Fruit fly (Drosophila melanogaster) whole organism, embryonic: ENCODE measurements around the gene CNPYb.

Source experiments
- ATbp ChIP-seq: fragments of 200-800 bp; sonication (Bioruptor generic); optimal IDR thresholded peaks from 2 replicates; lab custom pipeline; 2017; ENCODE audit warnings: missing biosample characterization, mild to moderate bottlenecking, missing genetic modification characterization, missing genetic modification reagents
- Atf3 ChIP-seq: fragments of 200-800 bp; sonication (Bioruptor generic); optimal IDR thresholded peaks from 3 replicates; lab custom pipeline; 2016; ENCODE audit warnings: missing biosample characterization, missing genetic modification characterization
- CG10209 ChIP-seq: fragments of 200-800 bp; sonication (Bioruptor generic); optimal IDR thresholded peaks from 3 replicates; lab custom pipeline; 2017; ENCODE audit warnings: missing biosample characterization, mild to moderate bottlenecking, missing genetic modification characterization, missing genetic modification reagents
- CG11504 ChIP-seq: fragments of 200-800 bp; sonication (Bioruptor generic); optimal IDR thresholded peaks from 3 replicates; lab custom pipeline; 2019; ENCODE audit warnings: missing biosample characterization, mild to moderate bottlenecking, missing genetic modification characterization, moderate library complexity
- CG11560 ChIP-seq: fragments of 200-800 bp; sonication (Bioruptor generic); IDR thresholded peaks from 3 replicates; pipeline ENCODE4 v1.3.6; 2022; ENCODE audit warnings: missing biosample characterization, missing genetic modification characterization
- CG12155 ChIP-seq: fragments of 200-800 bp; sonication (Bioruptor generic); optimal IDR thresholded peaks from 3 replicates; lab custom pipeline; 2016; ENCODE audit warnings: missing biosample characterization, missing genetic modification characterization
- CG13775 ChIP-seq: fragments of 200-800 bp; sonication (Bioruptor generic); optimal IDR thresholded peaks from 3 replicates; lab custom pipeline; 2017; ENCODE audit warnings: missing biosample characterization, mild to moderate bottlenecking, missing genetic modification characterization
- CG1529 ChIP-seq: fragments of 200-800 bp; sonication (Bioruptor generic); optimal IDR thresholded peaks from 3 replicates; lab custom pipeline; 2018; ENCODE audit warnings: missing biosample characterization, missing genetic modification characterization
- CG15514 ChIP-seq: fragments of 200-800 bp; sonication (Bioruptor generic); optimal IDR thresholded peaks from 3 replicates; lab custom pipeline; 2017; ENCODE audit warnings: missing biosample characterization, missing genetic modification characterization, mild to moderate bottlenecking, moderate library complexity, missing genetic modification reagents
- CG17829 ChIP-seq: fragments of 200-800 bp; optimal IDR thresholded peaks from 2 replicates; lab custom pipeline; 2019; ENCODE audit warnings: missing biosample characterization, mild to moderate bottlenecking, missing genetic modification characterization, moderate library complexity
- CG18619 ChIP-seq: fragments of 200-800 bp; sonication (Bioruptor generic); optimal IDR thresholded peaks from 3 replicates; lab custom pipeline; 2017; ENCODE audit warnings: missing biosample characterization, mild to moderate bottlenecking, missing genetic modification characterization
- CG31365 ChIP-seq: fragments of 200-800 bp; sonication (Bioruptor generic); optimal IDR thresholded peaks from 2 replicates; lab custom pipeline; 2018; ENCODE audit warnings: missing biosample characterization, mild to moderate bottlenecking, missing genetic modification characterization
- CG32772 ChIP-seq: fragments of 200-800 bp; sonication (Bioruptor generic); IDR thresholded peaks from 2 replicates; pipeline ENCODE4 v1.3.6; 2022; ENCODE audit warnings: missing biosample characterization, missing genetic modification characterization
- CG4360 ChIP-seq: fragments of 200-800 bp; sonication (Bioruptor generic); IDR thresholded peaks from 2 replicates; pipeline ENCODE4 v1.3.6; 2022; ENCODE audit warnings: missing biosample characterization, missing genetic modification characterization
- CG4854 ChIP-seq: fragments of 200-800 bp; sonication (Bioruptor generic); optimal IDR thresholded peaks from 2 replicates; lab custom pipeline; 2016; ENCODE audit warnings: missing biosample characterization, missing genetic modification characterization, inconsistent platforms
- CG6272 ChIP-seq: fragments of 200-800 bp; sonication (Bioruptor generic); IDR thresholded peaks from 2 replicates; pipeline ENCODE4 v1.3.6; 2022; ENCODE audit warnings: missing biosample characterization, missing genetic modification characterization
- CG6854 ChIP-seq: fragments of 200-800 bp; sonication (Bioruptor generic); optimal IDR thresholded peaks from 3 replicates; lab custom pipeline; 2017; ENCODE audit warnings: missing biosample characterization, mild to moderate bottlenecking, missing genetic modification characterization
- CG7372 ChIP-seq: fragments of 200-800 bp; sonication (Bioruptor generic); IDR thresholded peaks from 2 replicates; pipeline ENCODE4 v1.3.6; 2022; ENCODE audit warnings: missing biosample characterization, missing genetic modification characterization
- CG9797 ChIP-seq: fragments of 200-800 bp; sonication (Bioruptor generic); optimal IDR thresholded peaks from 3 replicates; lab custom pipeline; 2018; ENCODE audit warnings: missing biosample characterization, mild to moderate bottlenecking, missing genetic modification characterization
- Drgx ChIP-seq: fragments of 200-800 bp; sonication (Bioruptor generic); IDR thresholded peaks from 2 replicates; pipeline ENCODE4 v1.3.6; 2022; ENCODE audit warnings: missing biosample characterization, missing genetic modification characterization
- Eip74EF ChIP-seq, 2 experiments: fragments of 200-800 bp in 1 of 2; fragments of >200 bp in 1 of 2; sonication (Bioruptor generic) in 1 of 2; optimal IDR thresholded peaks; 2 replicates each; lab custom pipeline; 2017 to 2019; ENCODE audit warnings: missing biosample characterization in 2 of 2, missing genetic modification characterization in 2 of 2, mild to moderate bottlenecking in 1 of 2, moderate library complexity in 1 of 2
- Fer1 ChIP-seq: fragments of 200-800 bp; sonication (Bioruptor generic); optimal IDR thresholded peaks from 2 replicates; lab custom pipeline; 2017; ENCODE audit warnings: missing biosample characterization, mild to moderate bottlenecking, missing genetic modification characterization
- Hmr ChIP-seq: fragments of 200-800 bp; sonication (Bioruptor generic); optimal IDR thresholded peaks from 3 replicates; lab custom pipeline; 2017; ENCODE audit warnings: mild to moderate bottlenecking, missing biosample characterization, missing genetic modification reagents, missing genetic modification characterization
- Hmx ChIP-seq: fragments of 200-800 bp; sonication (Bioruptor generic); optimal IDR thresholded peaks from 2 replicates; lab custom pipeline; 2016; ENCODE audit warnings: missing biosample characterization, missing genetic modification characterization
- Lim3 ChIP-seq: fragments of 200-800 bp; sonication (Bioruptor generic); IDR thresholded peaks from 2 replicates; pipeline ENCODE4 v1.3.6; 2022; ENCODE audit warnings: missing biosample characterization, missing genetic modification characterization
- Med ChIP-seq: fragments of 200-800 bp; sonication (Bioruptor generic); peaks from one replicate; lab custom pipeline; 2016; ENCODE audit warnings: missing biosample characterization, missing genetic modification characterization, mild to moderate bottlenecking, inconsistent platforms, moderate library complexity
- Mrtf ChIP-seq: fragments of 200-800 bp; sonication (Bioruptor generic); IDR thresholded peaks from 3 replicates; pipeline ENCODE4 v1.3.6; 2022; ENCODE audit warnings: missing biosample characterization, missing genetic modification characterization
- Myb ChIP-seq: fragments of 200-800 bp; sonication (Bioruptor generic); optimal IDR thresholded peaks from 2 replicates; lab custom pipeline; 2016; ENCODE audit warnings: missing biosample characterization, missing genetic modification characterization
- Nf-YC ChIP-seq: fragments of 200-800 bp; optimal IDR thresholded peaks from 3 replicates; lab custom pipeline; 2019; ENCODE audit warnings: missing biosample characterization, mild to moderate bottlenecking, missing genetic modification characterization, moderate library complexity
- Oaz ChIP-seq: fragments of 200-800 bp; sonication (Bioruptor generic); IDR thresholded peaks from 2 replicates; pipeline ENCODE4 v1.3.6; 2022; ENCODE audit warnings: missing biosample characterization, missing genetic modification characterization
- Oli ChIP-seq: fragments of 200-800 bp; sonication (Bioruptor generic); optimal IDR thresholded peaks from 2 replicates; lab custom pipeline; 2018; ENCODE audit warnings: missing biosample characterization, mild to moderate bottlenecking, missing genetic modification characterization, moderate library complexity
- Pdp1 ChIP-seq, 2 experiments: fragments of 200-800 bp; sonication (Bioruptor generic); optimal IDR thresholded peaks; 3 replicates each; lab custom pipeline; 2016; ENCODE audit warnings: missing biosample characterization in 2 of 2, missing genetic modification characterization in 2 of 2, mild to moderate bottlenecking in 1 of 2, moderate library complexity in 1 of 2
- Sin3A ChIP-seq: fragments of >200 bp; optimal IDR thresholded peaks from 2 replicates; lab custom pipeline; 2018
- Taf1 ChIP-seq: fragments of 200-800 bp; sonication (Bioruptor generic); IDR thresholded peaks from 2 replicates; pipeline ENCODE4 v1.3.6; 2022; ENCODE audit warnings: missing biosample characterization, missing genetic modification characterization
- Xbp1 ChIP-seq: fragments of 200-800 bp; sonication (Bioruptor generic); optimal IDR thresholded peaks from 3 replicates; lab custom pipeline; 2016; ENCODE audit warnings: missing biosample characterization, mild to moderate bottlenecking, missing genetic modification characterization
- br ChIP-seq: fragments of >200 bp; optimal IDR thresholded peaks from 2 replicates; lab custom pipeline; 2017
- btn ChIP-seq: fragments of 200-800 bp; sonication (Bioruptor generic); optimal IDR thresholded peaks from 2 replicates; lab custom pipeline; 2016; ENCODE audit warnings: missing biosample characterization, missing genetic modification characterization
- corto ChIP-seq: fragments of 200-800 bp; sonication (Bioruptor generic); optimal IDR thresholded peaks from 2 replicates; lab custom pipeline; 2016; ENCODE audit warnings: missing biosample characterization, mild to moderate bottlenecking, missing genetic modification characterization, moderate library complexity
- crc ChIP-seq: fragments of 200-800 bp; sonication (Bioruptor generic); optimal IDR thresholded peaks from 2 replicates; lab custom pipeline; 2016; ENCODE audit warnings: missing biosample characterization, missing genetic modification characterization
- gem ChIP-seq: fragments of 200-800 bp; sonication (Bioruptor generic); optimal IDR thresholded peaks from 2 replicates; lab custom pipeline; 2019; ENCODE audit warnings: missing biosample characterization, mild to moderate bottlenecking, missing genetic modification characterization, moderate library complexity
- gro ChIP-seq: fragments of 200-800 bp; sonication (Bioruptor generic); optimal IDR thresholded peaks from 2 replicates; lab custom pipeline; 2016; ENCODE audit warnings: missing biosample characterization, missing genetic modification characterization
- nmo ChIP-seq: fragments of 200-800 bp; sonication (Bioruptor generic); optimal IDR thresholded peaks from 2 replicates; lab custom pipeline; 2018; ENCODE audit warnings: missing biosample characterization, mild to moderate bottlenecking, missing genetic modification characterization, moderate library complexity
- nom ChIP-seq: fragments of 200-800 bp; sonication (Bioruptor generic); optimal IDR thresholded peaks from 2 replicates; lab custom pipeline; 2017; ENCODE audit warnings: missing biosample characterization, missing genetic modification characterization, mild to moderate bottlenecking, moderate library complexity, missing genetic modification reagents
- odd ChIP-seq: fragments of 200-800 bp; sonication (Bioruptor generic); optimal IDR thresholded peaks from 2 replicates; lab custom pipeline; 2017; ENCODE audit warnings: missing biosample characterization, mild to moderate bottlenecking, missing genetic modification characterization
- pros ChIP-seq: fragments of 200-800 bp; sonication (Bioruptor generic); optimal IDR thresholded peaks from 3 replicates; lab custom pipeline; 2019; ENCODE audit warnings: missing biosample characterization, mild to moderate bottlenecking, missing genetic modification characterization, moderate library complexity
- ro ChIP-seq: fragments of 200-800 bp; sonication (Bioruptor generic); IDR thresholded peaks from 2 replicates; pipeline ENCODE4 v1.3.6; 2022; ENCODE audit warnings: missing biosample characterization, missing genetic modification characterization
- sim ChIP-seq: fragments of 200-800 bp; sonication (Bioruptor generic); IDR thresholded peaks from 2 replicates; pipeline ENCODE4 v1.3.6; 2022; ENCODE audit warnings: missing biosample characterization, missing genetic modification characterization
- slbo ChIP-seq: fragments of 200-800 bp; sonication (Bioruptor generic); IDR thresholded peaks from 2 replicates; pipeline ENCODE4 v1.3.6; 2022; ENCODE audit warnings: missing biosample characterization, missing genetic modification characterization
- sna ChIP-seq: fragments of 200-800 bp; sonication (Bioruptor generic); IDR thresholded peaks from 2 replicates; pipeline ENCODE4 v1.3.6; 2022; ENCODE audit warnings: missing biosample characterization, missing genetic modification characterization; ENCODE audit not compliant: partially characterized antibody
- ssp ChIP-seq: fragments of 200-800 bp; sonication (Bioruptor generic); IDR thresholded peaks from 2 replicates; pipeline ENCODE4 v1.3.6; 2022; ENCODE audit warnings: missing biosample characterization, missing genetic modification characterization
- tap ChIP-seq: fragments of 200-800 bp; optimal IDR thresholded peaks from 3 replicates; lab custom pipeline; 2019; ENCODE audit warnings: missing biosample characterization, mild to moderate bottlenecking, missing genetic modification characterization, moderate library complexity
- tio ChIP-seq: fragments of 200-800 bp; sonication (Bioruptor generic); optimal IDR thresholded peaks from 2 replicates; lab custom pipeline; 2017; ENCODE audit warnings: missing biosample characterization, missing genetic modification characterization, inconsistent platforms
- unc-4 ChIP-seq: fragments of 200-800 bp; sonication (Bioruptor generic); IDR thresholded peaks from 2 replicates; pipeline ENCODE4 v1.3.6; 2022; ENCODE audit warnings: missing biosample characterization, missing genetic modification characterization; ENCODE audit not compliant: partially characterized antibody

Gene CNPYb

dm6 chr3L:19073909-19074239, 22.1 kb downstream of the CNPYb start (continued):
- TF ChIP-seq CG7372 (GFP tag; lab: Robert Waterston, UW) (no peak), Pdp1 (GFP tag; optimal IDR thresholded peaks at IDR 0.05; lab: Kevin White, UChicago) (no peak), tap (peak; percentile 6), odd (no peak), Hmr (no peak), Oaz (GFP tag; lab: Robert Waterston, UW) (no peak), Taf1 (GFP tag; lab: Robert Waterston, UW) (no peak), ATbp (GFP tag; lab: Kevin White, UChicago) (peak; percentile 67), CG18619 (GFP tag; lab: Kevin White, UChicago) (peak; percentile 1), Sin3A (lab: Kevin White, UChicago) (no peak), Hmx (GFP tag; lab: Kevin White, UChicago) (no peak), CG1529 (GFP tag; lab: Kevin White, UChicago) (peak; percentile 21), Lim3 (no peak), Atf3 (GFP tag; lab: Kevin White, UChicago) (no peak), sim (GFP tag; lab: Robert Waterston, UW) (no peak), gro (GFP tag; lab: Kevin White, UChicago) (no peak), CG4854 (GFP tag; lab: Kevin White, UChicago) (no peak), CG6854 (GFP tag; lab: Kevin White, UChicago) (no peak), CG32772 (GFP tag; lab: Robert Waterston, UW) (0 out of 2 replicates have a peak, but pooled peaks have one; percentile 38), tio (GFP tag; lab: Kevin White, UChicago) (no peak), nom (GFP tag; lab: Kevin White, UChicago) (no peak), CG6272 (no peak), CG15514 (no peak), btn (GFP tag; lab: Kevin White, UChicago) (no peak), unc-4 (GFP tag; lab: Robert Waterston, UW) (no peak), Fer1 (GFP tag; lab: Kevin White, UChicago) (no peak), Myb (no peak), Eip74EF (GFP tag; optimal IDR thresholded peaks at IDR 0.05; lab: Kevin White, UChicago) (peak in 1 of 2 experiments; percentile 75), crc (no peak), gem (tag; lab: Kevin White, UChicago) (peak; percentile 82), pros (no peak), slbo (GFP tag; lab: Robert Waterston, UW) (no peak), br (lab: Kevin White, UChicago) (no peak), sna (GFP tag; lab: Robert Waterston, UW) (no peak), Drgx (GFP tag; lab: Robert Waterston, UW) (no peak), CG31365 (no peak), CG11560 (tag; lab: Robert Waterston, UW) (no peak), CG12155 (GFP tag; lab: Kevin White, UChicago) (no peak), CG13775 (GFP tag; lab: Kevin White, UChicago) (no peak), Mrtf (GFP tag; lab: Robert Waterston, UW) (no peak), Xbp1 (GFP tag; lab: Kevin White, UChicago) (peak; percentile 34), Nf-YC (tag; lab: Kevin White, UChicago) (no peak), CG10209 (peak; percentile 27), CG17829 (tag; lab: Kevin White, UChicago) (peak; percentile 54), ro (GFP tag; lab: Robert Waterston, UW) (no peak), CG4360 (GFP tag; lab: Robert Waterston, UW) (no peak), nmo (GFP tag; lab: Kevin White, UChicago) (peak; percentile 79), corto (GFP tag; lab: Kevin White, UChicago) (no peak), ssp (GFP tag; lab: Robert Waterston, UW) (no peak), Oli (tag; lab: Kevin White, UChicago) (peak; percentile 59), CG11504 (peak; percentile 75), CG9797 (GFP tag; lab: Kevin White, UChicago) (no peak), Med (no peak)
